Worm (Caenorhabditis elegans): ENCODE results near the gene ZK1058.3.

ZK1058.3 gene

DNA sequence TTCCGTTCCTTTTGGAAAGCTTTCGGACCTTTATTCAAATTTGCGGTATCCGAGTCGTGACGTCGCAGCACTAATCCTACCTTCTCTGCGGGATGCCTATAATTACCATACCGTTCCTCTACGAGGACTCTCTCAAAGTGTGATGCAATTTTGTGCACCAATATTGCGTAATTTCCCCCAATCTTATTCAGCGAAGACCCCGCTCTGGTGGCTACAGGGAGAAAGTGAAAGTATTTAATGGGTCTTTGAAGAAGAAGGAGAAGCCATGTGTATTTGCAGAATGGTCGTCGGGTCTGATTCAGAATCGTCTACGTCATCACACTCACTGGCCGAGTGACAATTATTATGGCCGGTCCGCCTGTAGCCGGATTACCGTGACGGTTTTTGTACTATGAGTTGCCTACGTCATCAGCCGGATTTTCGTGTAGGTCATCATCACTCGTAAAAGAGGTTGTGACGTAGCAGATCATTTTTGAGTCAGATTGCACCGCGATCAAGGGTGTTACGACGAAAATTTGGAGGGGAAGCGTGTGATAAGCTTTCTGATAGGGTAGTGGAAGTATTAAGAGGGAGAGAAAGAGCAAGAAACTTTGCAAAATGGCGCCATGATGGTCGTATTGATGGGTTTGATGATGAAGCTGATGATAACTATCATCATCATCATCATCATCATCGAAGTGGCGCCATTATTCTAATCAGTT, 42.3 kb upstream of the ZK1058.3 start:
- no peak for TF ChIP-seq elt-3 (tag; optimal IDR thresholded peaks at IDR 0.05)
- TF ChIP-seq egl-27 (tag; optimal IDR thresholded peaks at IDR 0.05), result no peak
- no peak for TF ChIP-seq dmd-4 (tag; optimal IDR thresholded peaks at IDR 0.05)
- TF ChIP-seq ZK546.5 (tag; optimal IDR thresholded peaks at IDR 0.05), result no peak
- TF ChIP-seq aly-2 (tag; optimal IDR thresholded peaks at IDR 0.05), result no peak
- TF ChIP-seq ztf-1 (GFP tag; conservative IDR thresholded peaks at IDR 0.05), result no peak
- peak; percentile 36 for TF ChIP-seq blmp-1 (tag; optimal IDR thresholded peaks at IDR 0.05; ENCODE audit: insufficient read depth)
- peak; percentile 58 for TF ChIP-seq nhr-25 (tag; optimal IDR thresholded peaks at IDR 0.05)
- no peak for TF ChIP-seq R02D3.7 (tag; optimal IDR thresholded peaks at IDR 0.05)
- TF ChIP-seq nhr-6 (tag; optimal IDR thresholded peaks at IDR 0.05), result no peak
- TF ChIP-seq lsy-2 (tag; optimal IDR thresholded peaks at IDR 0.05), result no peak
- TF ChIP-seq nhr-23 (tag; optimal IDR thresholded peaks at IDR 0.05), result no peak
- TF ChIP-seq nhr-12 (tag; optimal IDR thresholded peaks at IDR 0.05), result no peak
- TF ChIP-seq Y55F3AM.14 (GFP tag; optimal IDR thresholded peaks at IDR 0.05), result no peak
- peak; percentile 51 for TF ChIP-seq fos-1 (tag; optimal IDR thresholded peaks at IDR 0.05)
- peak; percentile 7 for TF ChIP-seq crh-2 (tag; optimal IDR thresholded peaks at IDR 0.05)
- TF ChIP-seq lin-11 (tag; optimal IDR thresholded peaks at IDR 0.05), result no peak
- no peak for TF ChIP-seq mbf-1 (tag; optimal IDR thresholded peaks at IDR 0.05)
- TF ChIP-seq lin-13 (GFP tag; optimal IDR thresholded peaks at IDR 0.05), result no peak
- TF ChIP-seq sma-9 (GFP tag; optimal IDR thresholded peaks at IDR 0.05), result peak; percentile 36
- no peak for TF ChIP-seq sma-9 (tag; optimal IDR thresholded peaks at IDR 0.05)
- no peak for TF ChIP-seq snpc-4 (tag; optimal IDR thresholded peaks at IDR 0.05)
- TF ChIP-seq alr-1 (tag; optimal IDR thresholded peaks at IDR 0.05), result no peak
- TF ChIP-seq unc-62 (GFP tag; optimal IDR thresholded peaks at IDR 0.05), result no peak
- no peak for TF ChIP-seq ama-1 (optimal IDR thresholded peaks at IDR 0.05)
- no peak for TF ChIP-seq C34F6.9 (tag; optimal IDR thresholded peaks at IDR 0.05)

DNA sequence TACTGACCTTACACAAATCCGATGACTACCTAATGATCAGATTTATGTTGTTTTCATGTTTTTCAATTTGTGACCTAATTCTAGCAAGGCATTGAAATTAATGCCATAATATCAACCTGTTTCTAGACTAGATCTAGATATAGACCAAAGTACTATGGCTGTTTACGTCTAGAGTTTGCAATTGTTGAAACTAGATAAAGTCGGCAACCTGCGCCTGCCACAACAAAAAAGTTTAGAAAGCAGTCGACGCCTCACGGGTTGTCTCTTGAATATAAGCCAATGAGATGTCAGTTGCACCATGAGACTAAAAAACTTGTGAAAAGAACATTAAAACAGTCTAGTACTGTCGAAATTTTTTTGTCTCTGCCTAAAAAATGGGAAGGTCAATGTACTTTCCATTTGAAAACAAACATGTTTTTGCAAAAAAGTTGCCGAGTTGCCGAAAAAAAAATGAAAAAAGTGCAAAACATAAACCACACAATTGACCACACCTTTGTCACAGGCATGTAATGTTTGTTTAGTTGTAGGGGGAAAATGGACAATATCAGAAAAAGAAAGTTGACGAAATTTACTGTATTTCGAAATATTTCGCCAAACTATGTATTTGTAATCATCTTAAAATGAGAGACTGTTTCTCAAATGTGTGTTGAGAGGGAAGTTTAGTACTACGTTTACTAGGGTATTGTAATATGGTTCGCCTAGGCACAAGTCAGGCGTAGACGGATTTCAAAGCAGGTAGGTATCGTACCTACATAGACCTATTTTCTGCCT, 39.5 kb upstream of the ZK1058.3 start:
- peak; percentile 16 for TF ChIP-seq snpc-4 (tag; optimal IDR thresholded peaks at IDR 0.05)
- TF ChIP-seq nhr-129 (tag; optimal IDR thresholded peaks at IDR 0.05), result peak; percentile 55
- no peak for TF ChIP-seq sem-4 (tag; optimal IDR thresholded peaks at IDR 0.05)
- no peak for TF ChIP-seq blmp-1 (tag; optimal IDR thresholded peaks at IDR 0.05; ENCODE audit: insufficient read depth)
- TF ChIP-seq nhr-77 (tag; optimal IDR thresholded peaks at IDR 0.05), result no peak
- no peak for TF ChIP-seq mbf-1 (tag; optimal IDR thresholded peaks at IDR 0.05)
- TF ChIP-seq elt-1 (tag; optimal IDR thresholded peaks at IDR 0.05), result no peak
- TF ChIP-seq nhr-10 (tag; optimal IDR thresholded peaks at IDR 0.05), result no peak
- no peak for TF ChIP-seq ceh-16 (tag; optimal IDR thresholded peaks at IDR 0.05)
- TF ChIP-seq C34F6.9 (tag; optimal IDR thresholded peaks at IDR 0.05), result no peak
- TF ChIP-seq egl-27 (tag; optimal IDR thresholded peaks at IDR 0.05), result no peak
- TF ChIP-seq R02D3.7 (tag; optimal IDR thresholded peaks at IDR 0.05), result no peak

DNA sequence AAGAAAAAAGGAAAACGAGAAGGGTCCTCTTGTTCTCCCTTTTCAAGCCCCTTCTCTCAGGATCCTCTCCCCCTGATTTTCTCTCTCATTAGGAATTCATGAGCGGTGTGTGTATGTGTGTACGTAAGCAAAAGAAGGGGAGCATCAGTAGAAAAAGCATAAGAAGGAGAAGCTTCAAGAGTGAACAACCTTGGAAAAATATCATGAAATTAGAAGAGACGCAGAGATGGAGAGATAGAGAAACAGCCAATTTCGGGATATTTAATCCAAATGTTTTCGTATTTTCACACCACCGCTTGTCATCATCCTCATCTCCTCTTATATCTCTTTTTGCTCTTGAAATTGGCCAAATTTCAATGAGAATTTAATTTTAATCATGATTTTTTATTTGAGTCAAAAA, 35.5 kb upstream of the ZK1058.3 start:
- TF ChIP-seq nhr-12 (tag; optimal IDR thresholded peaks at IDR 0.05) (no peak), Y55F3AM.14 (GFP tag; optimal IDR thresholded peaks at IDR 0.05) (no peak), crh-2 (tag; optimal IDR thresholded peaks at IDR 0.05) (no peak), mdl-1 (tag; optimal IDR thresholded peaks at IDR 0.05) (no peak), elt-3 (tag; optimal IDR thresholded peaks at IDR 0.05) (no peak), C34F6.9 (tag; optimal IDR thresholded peaks at IDR 0.05) (peak; percentile 41), unc-55 (GFP tag; optimal IDR thresholded peaks at IDR 0.05) (peak; percentile 16), ZK546.5 (tag; optimal IDR thresholded peaks at IDR 0.05) (no peak), nhr-129 (tag; optimal IDR thresholded peaks at IDR 0.05) (no peak), peb-1 (tag; optimal IDR thresholded peaks at IDR 0.05) (no peak), nhr-77 (tag; optimal IDR thresholded peaks at IDR 0.05) (no peak)

DNA sequence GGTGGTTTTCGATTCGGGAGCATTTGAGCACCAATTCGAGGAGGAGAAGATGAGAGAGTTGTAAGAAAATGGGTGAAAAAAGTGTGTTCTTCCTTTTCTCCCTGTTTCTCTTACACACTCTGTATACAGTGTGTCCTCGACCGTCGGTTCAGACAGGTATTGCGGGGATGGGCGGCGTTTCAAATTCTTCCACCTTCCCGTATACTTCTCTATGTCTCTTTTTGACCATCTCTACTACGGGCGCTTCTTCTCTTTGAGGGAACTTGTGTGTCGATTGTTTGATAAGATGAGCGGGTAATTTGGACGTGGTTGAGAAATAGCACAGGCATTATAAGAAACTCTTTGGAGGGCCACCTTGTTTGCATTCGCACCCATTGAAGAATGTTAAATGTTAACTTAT, 31.1 kb upstream of the ZK1058.3 start:
- TF ChIP-seq crh-2 (tag; optimal IDR thresholded peaks at IDR 0.05) (peak; percentile 36), R02D3.7 (tag; optimal IDR thresholded peaks at IDR 0.05) (no peak), F13H6.1 (tag; optimal IDR thresholded peaks at IDR 0.05) (peak; percentile 53), sma-9 (GFP tag; optimal IDR thresholded peaks at IDR 0.05) (peak; percentile 44), sma-9 (tag; optimal IDR thresholded peaks at IDR 0.05) (no peak), peb-1 (tag; optimal IDR thresholded peaks at IDR 0.05) (no peak), nhr-11 (tag; optimal IDR thresholded peaks at IDR 0.05) (no peak), lsy-2 (tag; optimal IDR thresholded peaks at IDR 0.05) (peak in 1 of 2 experiments; percentile 23), fos-1 (tag; optimal IDR thresholded peaks at IDR 0.05) (peak; percentile 77), gmeb-1 (tag; optimal IDR thresholded peaks at IDR 0.05) (peak; percentile 29), sma-3 (GFP tag; optimal IDR thresholded peaks at IDR 0.05) (peak; percentile 9)

All from whole organism, L2 larva.